Fruit fly (Drosophila melanogaster): ENCODE results near the gene plh.

Gene plh

dm6 chr3R:5038652-5039458, 28.0 kb upstream of the plh start (continued):
- no peak for TF ChIP-seq CG9817 (tag; optimal IDR thresholded peaks at IDR 0.05)
- TF ChIP-seq gt (GFP tag; IDR thresholded peaks at IDR 0.05) = no peak
- TF ChIP-seq pros (GFP tag; optimal IDR thresholded peaks at IDR 0.05) = peak; percentile 69
- no peak for TF ChIP-seq CG6791 (GFP tag; IDR thresholded peaks at IDR 0.05; ENCODE audit: partially characterized antibody)
- TF ChIP-seq Scr (GFP tag; IDR thresholded peaks at IDR 0.05; ENCODE audit: partially characterized antibody) = no peak
- no peak for TF ChIP-seq NfI (GFP tag; optimal IDR thresholded peaks at IDR 0.05)
- TF ChIP-seq MESR4 (GFP tag; optimal IDR thresholded peaks at IDR 0.05) = no peak
- TF ChIP-seq Hr78 (GFP tag; optimal IDR thresholded peaks at IDR 0.05) = peak in 1 of 2 experiments; percentile 26

- no peak for TF ChIP-seq CG8765 (GFP tag; IDR thresholded peaks at IDR 0.05)
- peak; percentile 0 for TF ChIP-seq CG1603 (tag; optimal IDR thresholded peaks at IDR 0.05)
- TF ChIP-seq CG18262 (tag; optimal IDR thresholded peaks at IDR 0.05) = peak; percentile 6
- TF ChIP-seq kni (GFP tag; optimal IDR thresholded peaks at IDR 0.05) = no peak
- TF ChIP-seq eve (GFP tag; optimal IDR thresholded peaks at IDR 0.05) = peak in 1 of 2 experiments; percentile 49
- TF ChIP-seq en (GFP tag; optimal IDR thresholded peaks at IDR 0.05) = no peak
- TF ChIP-seq CG11398 (GFP tag; optimal IDR thresholded peaks at IDR 0.05) = no peak
- TF ChIP-seq ash1 (GFP tag; optimal IDR thresholded peaks at IDR 0.05) = no peak
- TF ChIP-seq al (GFP tag; IDR thresholded peaks at IDR 0.05) = no peak
- TF ChIP-seq Atf3 (GFP tag; optimal IDR thresholded peaks at IDR 0.05) = no peak
- TF ChIP-seq chif (GFP tag; optimal IDR thresholded peaks at IDR 0.05) = no peak
- no peak for TF ChIP-seq gce (GFP tag; IDR thresholded peaks at IDR 0.05)
- TF ChIP-seq CG43689 (GFP tag; IDR thresholded peaks at IDR 0.05) = no peak
- no peak for TF ChIP-seq abd-A (tag; optimal IDR thresholded peaks at IDR 0.05)
- peak; percentile 4 for TF ChIP-seq gem (tag; optimal IDR thresholded peaks at IDR 0.05)
- no peak for TF ChIP-seq CG8290 (GFP tag; optimal IDR thresholded peaks at IDR 0.05)
- no peak for TF ChIP-seq CG8290 (tag; optimal IDR thresholded peaks at IDR 0.05)
- TF ChIP-seq sens (GFP tag) = peak; percentile 53
These were observed 26.7 kb upstream of the plh start for dm6 chr3R:5037532-5037931.

- no peak for TF ChIP-seq Vsx1 (GFP tag; optimal IDR thresholded peaks at IDR 0.05)
- peak; percentile 34 for TF ChIP-seq lab (GFP tag; optimal IDR thresholded peaks at IDR 0.05)
- TF ChIP-seq CG12769 (tag; optimal IDR thresholded peaks at IDR 0.05) = no peak
- TF ChIP-seq bsh (GFP tag; optimal IDR thresholded peaks at IDR 0.05) = no peak
- TF ChIP-seq CG5180 (GFP tag; optimal IDR thresholded peaks at IDR 0.05) = no peak
- TF ChIP-seq HLH54F (GFP tag; optimal IDR thresholded peaks at IDR 0.05) = no peak
- TF ChIP-seq Ada2b (GFP tag; IDR thresholded peaks at IDR 0.05) = no peak
- no peak for TF ChIP-seq CG6272 (GFP tag; IDR thresholded peaks at IDR 0.05)
- no peak for TF ChIP-seq CG1024 (GFP tag; IDR thresholded peaks at IDR 0.05)
- TF ChIP-seq CG1832 (GFP tag; optimal IDR thresholded peaks at IDR 0.05) = no peak
- no peak for TF ChIP-seq CG12219 (GFP tag; optimal IDR thresholded peaks at IDR 0.05)
- peak; percentile 43 for TF ChIP-seq Med (GFP tag)
- no peak for TF ChIP-seq CG34376 (GFP tag; optimal IDR thresholded peaks at IDR 0.05)
- no peak for TF ChIP-seq Optix (GFP tag; IDR thresholded peaks at IDR 0.05)
- 0 out of 3 replicates have a peak, but pooled peaks have one; percentile 27 for TF ChIP-seq dysf (GFP tag; IDR thresholded peaks at IDR 0.05)
- TF ChIP-seq CG11247 (GFP tag; IDR thresholded peaks at IDR 0.05) = no peak
- TF ChIP-seq crol (GFP tag; IDR thresholded peaks at IDR 0.05) = peak; percentile 36; the same call in 1 of the 2 replicates
- TF ChIP-seq kay (GFP tag; optimal IDR thresholded peaks at IDR 0.05) = no peak
- TF ChIP-seq bowl (GFP tag; IDR thresholded peaks at IDR 0.05) = no peak
- TF ChIP-seq chinmo (GFP tag; IDR thresholded peaks at IDR 0.05; ENCODE audit: partially characterized antibody) = no peak
- no peak for TF ChIP-seq her (GFP tag; optimal IDR thresholded peaks at IDR 0.05)
- no peak for TF ChIP-seq lilli (GFP tag; optimal IDR thresholded peaks at IDR 0.05)
These were observed 24.6 kb upstream of the plh start for dm6 chr3R:5035417-5035941.
